Fruit fly (Drosophila melanogaster): Measurements from ENCODE around the gene CG15743.

The CG15743 gene

dm6 chrX:13300835-13301502 lies 15.5 kb downstream of the CG15743 start (continued):
- TF ChIP-seq kni (GFP tag; optimal IDR thresholded peaks at IDR 0.05) (peak; percentile 35), repo (GFP tag; optimal IDR thresholded peaks at IDR 0.05) (no peak), CG11695 (GFP tag; IDR thresholded peaks at IDR 0.05) (no peak), p53 (GFP tag; optimal IDR thresholded peaks at IDR 0.05) (no peak), zf30C (GFP tag; optimal IDR thresholded peaks at IDR 0.05) (no peak), CrebB (tag; optimal IDR thresholded peaks at IDR 0.05) (no peak), CG10274 (GFP tag; optimal IDR thresholded peaks at IDR 0.05) (no peak), dan (GFP tag; IDR thresholded peaks at IDR 0.05) (no peak), CG15514 (GFP tag; optimal IDR thresholded peaks at IDR 0.05) (no peak), chm (GFP tag; IDR thresholded peaks at IDR 0.05) (no peak), Ptx1 (GFP tag; IDR thresholded peaks at IDR 0.05) (no peak), CG10565 (GFP tag; optimal IDR thresholded peaks at IDR 0.05) (no peak)

- TF ChIP-seq Med (GFP tag) (peak; percentile 46), Dll (GFP tag; IDR thresholded peaks at IDR 0.05; ENCODE audit: partially characterized antibody) (no peak)
Observed at dm6 chrX:13302315-13302614, 16.8 kb downstream of the CG15743 start, which contains the start of gene CG1764. CG1764 (minus strand) TSS chrX:13302415.

- TF ChIP-seq CG7839 (tag; optimal IDR thresholded peaks at IDR 0.05) (no peak), bbx (GFP tag; IDR thresholded peaks at IDR 0.05; ENCODE audit: partially characterized antibody) (0 out of 2 replicates have a peak, but pooled peaks have one; percentile 35), Adf1 (GFP tag; IDR thresholded peaks at IDR 0.05) (peak; percentile 73), CG14050 (GFP tag; IDR thresholded peaks at IDR 0.05) (no peak), rib (GFP tag; IDR thresholded peaks at IDR 0.05) (no peak), sqz (GFP tag; optimal IDR thresholded peaks at IDR 0.05) (peak; percentile 75), CG12391 (tag; optimal IDR thresholded peaks at IDR 0.05) (no peak), cwo (GFP tag; optimal IDR thresholded peaks at IDR 0.05) (peak; percentile 89), MTF-1 (GFP tag; optimal IDR thresholded peaks at IDR 0.05; ENCODE audit: borderline replicate concordance) (no peak), CG1832 (GFP tag; optimal IDR thresholded peaks at IDR 0.05) (peak; percentile 35), sd (tag; optimal IDR thresholded peaks at IDR 0.05) (peak; percentile 96), CG12769 (tag; optimal IDR thresholded peaks at IDR 0.05) (peak; percentile 11), ci (GFP tag; IDR thresholded peaks at IDR 0.05) (0 out of 3 replicates have a peak, but pooled peaks have one; percentile 25), ftz-f1 (GFP tag; optimal IDR thresholded peaks at IDR 0.05) (no peak), nom (GFP tag; optimal IDR thresholded peaks at IDR 0.05) (peak; percentile 89), repo (GFP tag; optimal IDR thresholded peaks at IDR 0.05) (no peak), CG32532 (GFP tag; IDR thresholded peaks at IDR 0.05) (no peak; the same call in 1 of the 2 replicates), CG30403 (GFP tag; optimal IDR thresholded peaks at IDR 0.05) (no peak), ato (GFP tag; IDR thresholded peaks at IDR 0.05; ENCODE audit: partially characterized antibody) (no peak), chn (GFP tag; optimal IDR thresholded peaks at IDR 0.05) (no peak), Drgx (GFP tag; IDR thresholded peaks at IDR 0.05) (peak; percentile 44; the same call in 1 of the 2 replicates), CG8290 (GFP tag; optimal IDR thresholded peaks at IDR 0.05) (no peak), CG8290 (tag; optimal IDR thresholded peaks at IDR 0.05) (peak in 1 of 2 experiments; percentile 31), MESR4 (GFP tag; optimal IDR thresholded peaks at IDR 0.05) (no peak), CG13287 (GFP tag; IDR thresholded peaks at IDR 0.05; ENCODE audit: partially characterized antibody) (no peak), exex (tag; optimal IDR thresholded peaks at IDR 0.05) (peak; percentile 32), CG14014 (GFP tag; IDR thresholded peaks at IDR 0.05) (no peak), grn (GFP tag; optimal IDR thresholded peaks at IDR 0.05) (peak; percentile 17), Abd-B (GFP tag; optimal IDR thresholded peaks at IDR 0.05) (peak; percentile 22), CG7963 (GFP tag; IDR thresholded peaks at IDR 0.05; ENCODE audit: partially characterized antibody) (no peak), chinmo (GFP tag; IDR thresholded peaks at IDR 0.05; ENCODE audit: partially characterized antibody) (peak; percentile 96), Med (GFP tag) (peak; percentile 79)
Observed at dm6 chrX:13302615-13303526, 17.4 kb downstream of the CG15743 start.

Measured in whole organism, embryonic.